Worm (Caenorhabditis elegans) whole organism, young adult: ENCODE results near the gene lgc-14.

Experiments
- B0261.1 ChIP-seq: sonication (generic microtip); optimal IDR thresholded peaks from 2 replicates; lab custom pipeline; 2016; ENCODE audit warnings: mild to moderate bottlenecking, missing genetic modification characterization, moderate library complexity, missing compliant biosample characterization
- C06A6.2 ChIP-seq: fragments of 200-800 bp; sonication (Bioruptor generic); conservative IDR thresholded peaks from 2 replicates; pipeline ENCODE4 v1.3.6; 2022; ENCODE audit warnings: missing genetic modification characterization, missing compliant biosample characterization
- C17E4.6 ChIP-seq: fragments of 200-800 bp; sonication (Bioruptor generic); IDR thresholded peaks from 2 replicates; pipeline ENCODE4 v1.3.6; 2022; ENCODE audit warnings: missing genetic modification reagents, missing genetic modification characterization, missing compliant biosample characterization
- ceh-27 ChIP-seq: fragments of 200-800 bp; sonication (Bioruptor generic); optimal IDR thresholded peaks from 2 replicates; lab custom pipeline; 2018; ENCODE audit warnings: mild to moderate bottlenecking, missing genetic modification characterization, moderate library complexity, missing compliant biosample characterization
- ceh-40 ChIP-seq: fragments of 200-800 bp; sonication (Bioruptor generic); IDR thresholded peaks from 2 replicates; pipeline ENCODE4 v1.3.6; 2022; ENCODE audit warnings: missing genetic modification characterization, missing compliant biosample characterization
- egl-44 ChIP-seq: fragments of 200-800 bp; sonication (Bioruptor generic); IDR thresholded peaks from 2 replicates; pipeline ENCODE4 v1.3.6; 2022; ENCODE audit warnings: missing genetic modification reagents, missing genetic modification characterization, missing compliant biosample characterization
- him-1 ChIP-seq: sonication (generic microtip); optimal IDR thresholded peaks from 2 replicates; lab custom pipeline; 2016; ENCODE audit warnings: missing genotype, missing genetic modification reagents, missing genetic modification characterization, missing compliant biosample characterization
- lsy-27 ChIP-seq: sonication (generic microtip); optimal IDR thresholded peaks from 2 replicates; lab custom pipeline; 2017; ENCODE audit warnings: missing genetic modification characterization, mild to moderate bottlenecking, missing compliant biosample characterization, antibody characterized with exemption, missing genotype, borderline replicate concordance; ENCODE audit not compliant: insufficient read depth
- nhr-120 ChIP-seq: fragments of 200-800 bp; sonication (Bioruptor generic); IDR thresholded peaks from 2 replicates; pipeline ENCODE4 v1.3.6; 2022; ENCODE audit warnings: missing genetic modification characterization, missing compliant biosample characterization
- pha-4 ChIP-seq: fragments of 150-350 bp; sonication (generic microtip); optimal IDR thresholded peaks from 2 replicates; lab custom pipeline; 2014; ENCODE audit warnings: missing biosample characterization, missing genetic modification reagents, missing genetic modification characterization
- sea-2 ChIP-seq: fragments of 200-800 bp; sonication (Bioruptor generic); IDR thresholded peaks from 2 replicates; pipeline ENCODE4 v1.3.6; 2022; ENCODE audit warnings: missing genetic modification characterization, missing compliant biosample characterization
- snpc-3.4 ChIP-seq: sonication (generic microtip); optimal IDR thresholded peaks from 2 replicates; lab custom pipeline; 2017; ENCODE audit warnings: missing genetic modification characterization, mild to moderate bottlenecking, missing compliant biosample characterization, antibody characterized with exemption, moderate library complexity, missing genotype, missing genetic modification reagents
- snpc-4 ChIP-seq, 5 experiments: fragments of 150-350 bp in 1 of 5; sonication (generic microtip) in 4 of 5; optimal IDR thresholded peaks; 2 replicates each; lab custom pipeline; 2014 to 2018; ENCODE audit warnings: missing genetic modification characterization in 5 of 5, missing biosample characterization in 3 of 5, antibody characterized with exemption in 2 of 5, mild to moderate bottlenecking in 2 of 5, missing compliant biosample characterization in 2 of 5, missing genotype in 2 of 5, moderate library complexity in 2 of 5, missing genetic modification reagents in 1 of 5
- tlf-1 ChIP-seq: fragments of 200-800 bp; sonication (Bioruptor generic); optimal IDR thresholded peaks from 2 replicates; lab custom pipeline; 2018; ENCODE audit warnings: mild to moderate bottlenecking, missing genetic modification characterization, missing compliant biosample characterization

ce11 chrX:12086297-12086696 lies 25.0 kb upstream of the lgc-14 start:
- TF ChIP-seq snpc-3.4 (no peak), him-1 (no peak), snpc-4 (GFP tag; optimal IDR thresholded peaks at IDR 0.05; lab: Kevin White, UChicago) (no peak), snpc-4 (tag; optimal IDR thresholded peaks at IDR 0.05; lab: Kevin White, UChicago) (no peak), C17E4.6 (no peak), C06A6.2 (GFP tag; lab: Robert Waterston, UW) (no peak), sea-2 (GFP tag; lab: Robert Waterston, UW) (no peak), tlf-1 (GFP tag; lab: Kevin White, UChicago) (no peak), ceh-40 (no peak), lsy-27 (tag; lab: Kevin White, UChicago) (no peak), pha-4 (tag; lab: Kevin White, UChicago) (no peak), egl-44 (GFP tag; lab: Robert Waterston, UW) (no peak), nhr-120 (GFP tag; lab: Robert Waterston, UW) (no peak), B0261.1 (no peak), ceh-27 (GFP tag; lab: Kevin White, UChicago) (no peak)
